Fruit fly (Drosophila melanogaster): ENCODE measurements around the gene CG14957.

Gene CG14957

DNA sequence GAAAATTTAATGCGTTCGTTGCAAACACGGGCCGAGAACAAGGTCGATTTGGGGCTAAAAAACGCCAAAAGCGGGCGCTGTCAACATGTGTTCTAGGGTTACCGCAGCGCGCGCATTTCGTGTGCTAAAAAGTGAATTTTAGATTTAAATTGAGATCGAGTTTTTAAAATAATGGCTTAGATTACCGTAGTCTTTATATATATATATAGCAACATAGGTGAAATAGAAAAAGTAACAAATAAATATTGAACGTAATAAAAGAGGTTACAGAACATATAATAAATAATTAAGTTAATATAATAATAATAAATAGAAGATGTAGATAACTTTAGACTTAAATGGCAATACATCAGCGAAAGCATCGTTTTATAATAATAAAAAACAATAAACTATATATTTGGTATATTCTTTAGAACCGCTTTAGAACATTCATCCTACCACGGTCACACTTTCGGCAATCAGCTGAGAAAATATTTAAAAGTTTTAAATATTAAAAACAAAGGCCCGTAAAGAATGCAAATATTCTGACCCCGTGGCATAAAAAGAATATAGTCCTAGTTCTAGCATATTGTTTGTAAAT is 43.9 kb upstream of the CG14957 start, which contains the start of the genes CG11537 and Alg2 (continued):
- TF ChIP-seq Eip74EF (GFP tag; optimal IDR thresholded peaks at IDR 0.05) (no peak), CG12236 (GFP tag; optimal IDR thresholded peaks at IDR 0.05) (no peak), psq (GFP tag; optimal IDR thresholded peaks at IDR 0.05) (no peak), CG18764 (GFP tag; optimal IDR thresholded peaks at IDR 0.05) (no peak), CG14441 (GFP tag; IDR thresholded peaks at IDR 0.05) (0 out of 2 replicates have a peak, but pooled peaks have one; percentile 2), lbe (GFP tag; optimal IDR thresholded peaks at IDR 0.05) (no peak), twi (tag; optimal IDR thresholded peaks at IDR 0.05) (peak; percentile 73), CG14667 (GFP tag; IDR thresholded peaks at IDR 0.05) (no peak), lov (optimal IDR thresholded peaks at IDR 0.05) (no peak), lov (GFP tag; IDR thresholded peaks at IDR 0.05) (no peak), CG11696 (GFP tag; IDR thresholded peaks at IDR 0.05) (no peak), CG4424 (GFP tag; optimal IDR thresholded peaks at IDR 0.05) (peak; percentile 11), Blimp-1 (GFP tag; optimal IDR thresholded peaks at IDR 0.05) (peak; percentile 21), trem (tag; optimal IDR thresholded peaks at IDR 0.05) (peak; percentile 81), dmrt11E (tag; optimal IDR thresholded peaks at IDR 0.05) (peak; percentile 33), slbo (GFP tag; IDR thresholded peaks at IDR 0.05) (peak; percentile 75), CG7839 (tag; optimal IDR thresholded peaks at IDR 0.05) (peak; percentile 21), CG15696 (tag; optimal IDR thresholded peaks at IDR 0.05) (peak; percentile 0), crc (GFP tag; optimal IDR thresholded peaks at IDR 0.05) (no peak), CG8388 (GFP tag; optimal IDR thresholded peaks at IDR 0.05) (peak; percentile 17), CG1233 (GFP tag; optimal IDR thresholded peaks at IDR 0.05) (no peak), Xrp1 (GFP tag; IDR thresholded peaks at IDR 0.05) (peak; percentile 17; the same call in 1 of the 2 replicates), Sry-β (GFP tag; optimal IDR thresholded peaks at IDR 0.05) (no peak), peb (GFP tag; IDR thresholded peaks at IDR 0.05) (no peak), B-H2 (GFP tag; optimal IDR thresholded peaks at IDR 0.05) (no peak), CG2120 (GFP tag; optimal IDR thresholded peaks at IDR 0.05) (peak; percentile 36), CG1603 (tag; optimal IDR thresholded peaks at IDR 0.05) (peak; percentile 28), CG18476 (GFP tag; optimal IDR thresholded peaks at IDR 0.05) (peak; percentile 12), CG9609 (GFP tag; optimal IDR thresholded peaks at IDR 0.05) (peak; percentile 6), CG15514 (GFP tag; optimal IDR thresholded peaks at IDR 0.05) (peak; percentile 35), CG10209 (GFP tag; optimal IDR thresholded peaks at IDR 0.05) (peak; percentile 34), CG2712 (tag; optimal IDR thresholded peaks at IDR 0.05) (peak; percentile 45), Bgb (GFP tag; IDR thresholded peaks at IDR 0.05; ENCODE audit: partially characterized antibody) (no peak), CG12219 (GFP tag; optimal IDR thresholded peaks at IDR 0.05) (no peak), mam (GFP tag; optimal IDR thresholded peaks at IDR 0.05) (peak; percentile 15), az2 (GFP tag; optimal IDR thresholded peaks at IDR 0.05) (peak; percentile 13), Spps (tag; optimal IDR thresholded peaks at IDR 0.05) (no peak), nmo (GFP tag; optimal IDR thresholded peaks at IDR 0.05) (peak; percentile 26), pzg (GFP tag; optimal IDR thresholded peaks at IDR 0.05) (peak; percentile 42), Tbp (GFP tag; optimal IDR thresholded peaks at IDR 0.05) (peak; percentile 46)

Measured in whole organism, embryonic.